Fruit fly (Drosophila melanogaster): ENCODE results near the gene Ugt37E1.

Gene Ugt37E1

DNA sequence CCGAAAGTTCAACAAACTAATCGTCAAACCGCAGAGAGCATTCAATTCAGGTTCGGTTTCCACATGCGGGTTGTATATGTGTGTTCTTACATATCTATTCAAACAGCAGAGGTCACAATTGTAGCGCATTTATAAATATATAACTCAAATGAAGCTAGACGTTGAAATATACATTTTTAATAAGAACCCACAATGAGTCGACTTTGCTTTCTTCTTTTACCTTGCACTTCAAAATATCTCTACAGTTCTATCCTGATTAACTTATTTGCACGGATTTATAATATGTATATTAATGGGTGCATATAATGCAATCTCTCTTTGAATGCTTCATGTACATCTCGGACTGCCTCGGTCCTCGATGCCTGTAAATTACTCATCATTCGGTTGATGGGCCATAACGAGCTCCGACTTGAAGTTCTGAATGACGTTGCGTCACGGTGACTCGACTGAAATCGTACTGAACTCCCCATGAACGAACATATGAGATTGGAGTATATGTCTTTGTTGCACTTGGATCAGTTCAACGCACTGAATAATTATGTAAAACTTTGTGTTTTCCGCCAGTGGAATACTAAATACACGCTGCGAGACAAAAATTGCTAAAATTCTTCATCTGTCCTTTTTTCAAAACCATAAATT is 22.1 kb downstream of the Ugt37E1 start (continued):
- peak; percentile 72 for TF ChIP-seq CG6276 (GFP tag; optimal IDR thresholded peaks at IDR 0.05)
- TF ChIP-seq Hr39 (GFP tag; optimal IDR thresholded peaks at IDR 0.05): peak; percentile 51
- peak; percentile 5 for TF ChIP-seq CG9139 (GFP tag; optimal IDR thresholded peaks at IDR 0.05)
- peak; percentile 52; the same call in 1 of the 2 replicates for TF ChIP-seq Gug (GFP tag; IDR thresholded peaks at IDR 0.05)
- TF ChIP-seq CG3919 (GFP tag; optimal IDR thresholded peaks at IDR 0.05): no peak
- TF ChIP-seq fkh (GFP tag; optimal IDR thresholded peaks at IDR 0.05): no peak
- peak; percentile 70 for TF ChIP-seq net (GFP tag; optimal IDR thresholded peaks at IDR 0.05)
- TF ChIP-seq CG34406 (GFP tag; optimal IDR thresholded peaks at IDR 0.05): peak; percentile 56
- TF ChIP-seq CG11294 (GFP tag; IDR thresholded peaks at IDR 0.05): peak; percentile 56; the same call in 1 of the 2 replicates
- TF ChIP-seq CG6854 (GFP tag; optimal IDR thresholded peaks at IDR 0.05): no peak
- peak; percentile 73 for TF ChIP-seq achi (GFP tag; optimal IDR thresholded peaks at IDR 0.05)
- peak; percentile 75 for TF ChIP-seq esn (GFP tag; optimal IDR thresholded peaks at IDR 0.05)
- TF ChIP-seq Blimp-1 (GFP tag; optimal IDR thresholded peaks at IDR 0.05): no peak
- TF ChIP-seq Sox15 (GFP tag; optimal IDR thresholded peaks at IDR 0.05): peak; percentile 44
- peak; percentile 30 to 75 for TF ChIP-seq salr (GFP tag; optimal IDR thresholded peaks at IDR 0.05)
- TF ChIP-seq acj6 (GFP tag; optimal IDR thresholded peaks at IDR 0.05): peak; percentile 77
- peak; percentile 84 for TF ChIP-seq CG15336 (GFP tag; IDR thresholded peaks at IDR 0.05)
- TF ChIP-seq Sox14 (GFP tag; optimal IDR thresholded peaks at IDR 0.05): peak; percentile 76
- peak; percentile 63 for TF ChIP-seq topi (GFP tag; optimal IDR thresholded peaks at IDR 0.05)
- peak; percentile 61 for TF ChIP-seq CG7368 (GFP tag; optimal IDR thresholded peaks at IDR 0.05)

DNA sequence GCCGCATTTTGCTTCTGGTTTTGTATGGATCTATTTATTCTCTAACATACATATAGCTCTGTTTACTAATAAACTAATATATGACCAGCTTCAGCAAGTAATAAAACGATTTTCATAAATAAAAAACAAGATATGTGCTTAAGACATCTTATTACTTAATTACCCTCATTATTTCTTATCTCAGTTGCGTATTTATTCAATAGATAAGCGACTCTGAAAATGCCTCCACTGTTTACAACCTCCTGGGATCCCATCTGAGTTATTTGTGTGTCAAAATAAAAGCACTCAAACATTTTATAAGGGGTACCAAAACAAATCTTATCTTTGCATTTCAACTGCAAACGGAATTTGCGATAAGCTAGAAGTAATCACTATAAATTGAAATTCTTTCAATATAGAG is 23.3 kb downstream of the Ugt37E1 start:
- peak; percentile 66 for TF ChIP-seq svp (GFP tag)
- TF ChIP-seq fkh (GFP tag; optimal IDR thresholded peaks at IDR 0.05): no peak
- TF ChIP-seq Eip78C (GFP tag): peak; percentile 44
- no peak for TF ChIP-seq CG6163 (GFP tag; IDR thresholded peaks at IDR 0.05)
- TF ChIP-seq esn (GFP tag; optimal IDR thresholded peaks at IDR 0.05): no peak
- no peak for TF ChIP-seq CG9139 (GFP tag; optimal IDR thresholded peaks at IDR 0.05)
- TF ChIP-seq ss (GFP tag; optimal IDR thresholded peaks at IDR 0.05): no peak
- no peak for TF ChIP-seq CG3032 (tag; optimal IDR thresholded peaks at IDR 0.05)
- TF ChIP-seq vri (GFP tag; optimal IDR thresholded peaks at IDR 0.05): peak; percentile 82
- TF ChIP-seq CG4318 (GFP tag; optimal IDR thresholded peaks at IDR 0.05): no peak
- TF ChIP-seq Ets96B (tag; optimal IDR thresholded peaks at IDR 0.05): no peak
- no peak for TF ChIP-seq CG6854 (GFP tag; optimal IDR thresholded peaks at IDR 0.05)
- TF ChIP-seq CG32006 (GFP tag; optimal IDR thresholded peaks at IDR 0.05): no peak
- no peak for TF ChIP-seq acj6 (GFP tag; optimal IDR thresholded peaks at IDR 0.05)

DNA sequence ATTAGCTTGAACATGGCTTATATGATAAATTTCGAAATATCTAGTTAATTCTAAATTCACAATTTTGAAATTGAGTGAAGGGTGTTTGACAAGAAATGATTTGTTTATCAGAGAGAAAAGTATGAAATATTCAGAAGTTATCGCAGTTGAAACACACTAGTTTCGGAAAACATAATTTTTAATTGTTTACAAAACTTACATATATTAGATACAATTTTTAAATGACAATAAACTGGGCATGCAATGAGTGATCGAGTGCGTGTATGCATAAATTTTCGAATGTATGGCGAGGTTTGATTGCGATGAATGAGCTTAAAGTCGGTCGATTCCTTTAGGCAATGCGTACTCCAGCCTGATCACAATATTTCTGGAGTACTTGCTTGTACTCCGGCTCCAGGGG is 24.6 kb downstream of the Ugt37E1 start, which contains the start of gene CG13280:
TSS of gene CG13280 (minus strand) at position 101 of the 400 bp plus-strand sequence.
- TF ChIP-seq Gug (GFP tag; IDR thresholded peaks at IDR 0.05) (no peak), cyc (GFP tag; optimal IDR thresholded peaks at IDR 0.05) (no peak), Met (GFP tag; optimal IDR thresholded peaks at IDR 0.05) (no peak), CG3919 (GFP tag; optimal IDR thresholded peaks at IDR 0.05) (no peak), Sox102F (GFP tag; optimal IDR thresholded peaks at IDR 0.05) (no peak)

DNA sequence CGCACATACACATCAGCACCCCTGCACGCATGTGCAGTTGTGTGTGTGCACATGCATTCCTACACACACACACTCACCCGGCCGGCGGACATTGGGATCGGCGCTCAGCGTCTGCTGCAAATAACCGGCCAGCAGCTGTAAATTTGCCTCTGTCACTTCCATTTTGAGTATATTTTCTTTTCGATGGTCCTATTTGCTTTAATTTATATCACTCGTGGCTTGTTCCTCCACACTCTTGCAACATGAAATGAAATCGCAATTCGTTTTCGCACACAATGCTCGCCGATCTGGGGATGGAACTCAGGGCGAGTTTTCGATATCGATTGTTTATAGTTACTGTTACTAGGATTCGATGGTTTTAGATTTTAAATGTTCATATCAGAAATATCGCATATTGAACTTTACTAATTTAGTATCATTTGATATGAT is 28.5 kb downstream of the Ugt37E1 start, which contains the start of gene Cse1:
TSS of gene Cse1 (minus strand) at position 303 of the 429 bp plus-strand sequence.
- TF ChIP-seq CG7368 (GFP tag; optimal IDR thresholded peaks at IDR 0.05) (no peak), Hr4 (GFP tag; optimal IDR thresholded peaks at IDR 0.05) (no peak), CG6854 (GFP tag; optimal IDR thresholded peaks at IDR 0.05) (peak; percentile 16), cyc (GFP tag; optimal IDR thresholded peaks at IDR 0.05) (no peak), CG6163 (GFP tag; IDR thresholded peaks at IDR 0.05) (no peak), CG11762 (GFP tag; optimal IDR thresholded peaks at IDR 0.05; ENCODE audit: insufficient read depth) (no peak), salr (GFP tag; optimal IDR thresholded peaks at IDR 0.05) (no peak), topi (GFP tag; optimal IDR thresholded peaks at IDR 0.05) (peak; percentile 28), Sox14 (GFP tag; optimal IDR thresholded peaks at IDR 0.05) (peak; percentile 29)

Measured in whole organism, prepupa.